Fruit fly (Drosophila melanogaster): ENCODE results near the gene CG14321.
A peak's percentile ranks its signal among the peaks of the same experiment; 100 is the strongest.

Gene CG14321

DNA sequence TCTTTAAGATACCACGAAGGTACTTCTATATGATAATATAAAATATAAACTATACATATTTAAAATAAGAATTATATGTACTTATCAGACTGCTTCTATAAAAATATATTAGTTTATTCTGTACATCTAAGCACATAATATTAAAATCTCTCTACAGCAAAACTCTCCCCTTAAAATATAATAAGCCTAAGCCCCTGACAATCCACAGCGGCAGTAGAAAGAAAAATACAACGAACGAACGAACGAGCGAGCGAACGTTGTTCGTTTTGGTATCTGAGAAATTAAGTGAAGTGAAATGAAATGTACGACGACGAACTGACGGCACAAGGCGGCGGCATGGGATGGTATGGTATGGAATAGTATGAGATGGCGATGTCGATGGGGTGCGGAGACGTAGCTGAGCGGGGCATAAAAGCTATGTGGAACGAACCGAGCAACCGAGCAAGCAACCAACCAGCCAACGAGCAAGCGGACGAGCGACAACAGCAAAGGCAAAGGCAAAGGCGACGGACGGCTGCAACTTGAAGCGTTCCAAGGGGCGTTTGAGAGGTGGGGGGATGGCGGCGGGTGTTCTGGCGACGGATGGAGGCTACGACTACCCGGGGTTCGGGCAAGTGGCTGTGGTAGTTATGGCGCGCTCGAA lies 32.8 kb upstream of the CG14321 start (continued):
- TF ChIP-seq CG6254 (GFP tag; optimal IDR thresholded peaks at IDR 0.05) (peak; percentile 95), CG34224 (GFP tag; IDR thresholded peaks at IDR 0.05; ENCODE audit: partially characterized antibody) (no peak), CG31441 (GFP tag; IDR thresholded peaks at IDR 0.05) (peak; percentile 99), Med (GFP tag) (peak; percentile 93), CG5245 (GFP tag; optimal IDR thresholded peaks at IDR 0.05) (peak; percentile 90), h (optimal IDR thresholded peaks at IDR 0.05) (no peak), Lpt (GFP tag; optimal IDR thresholded peaks at IDR 0.05) (no peak), sens (GFP tag) (peak; percentile 97), CG9932 (GFP tag; IDR thresholded peaks at IDR 0.05) (peak; percentile 99), jing (GFP tag; optimal IDR thresholded peaks at IDR 0.05) (peak; percentile 84), CG2129 (GFP tag; IDR thresholded peaks at IDR 0.05; ENCODE audit: partially characterized antibody) (no peak), hkb (optimal IDR thresholded peaks at IDR 0.05) (no peak), hkb (GFP tag; IDR thresholded peaks at IDR 0.05) (peak; percentile 99), CG10543 (GFP tag; optimal IDR thresholded peaks at IDR 0.05) (peak; percentile 100), HLHmδ (GFP tag; optimal IDR thresholded peaks at IDR 0.05) (no peak), CG17568 (GFP tag; optimal IDR thresholded peaks at IDR 0.05) (no peak), Spps (tag; optimal IDR thresholded peaks at IDR 0.05) (peak; percentile 97), Bgb (GFP tag; IDR thresholded peaks at IDR 0.05; ENCODE audit: partially characterized antibody) (peak; percentile 45; the same call in 1 of the 2 replicates), pzg (GFP tag; optimal IDR thresholded peaks at IDR 0.05) (no peak), CG13424 (tag; optimal IDR thresholded peaks at IDR 0.05) (peak; percentile 99), CG12104 (GFP tag; optimal IDR thresholded peaks at IDR 0.05) (peak; percentile 96), fd96Cb (tag; optimal IDR thresholded peaks at IDR 0.05) (peak; percentile 98), kah (GFP tag; optimal IDR thresholded peaks at IDR 0.05) (peak; percentile 96), gsb (GFP tag; IDR thresholded peaks at IDR 0.05) (peak; percentile 97), Ravus (GFP tag; IDR thresholded peaks at IDR 0.05) (peak; percentile 95), CG17186 (GFP tag; optimal IDR thresholded peaks at IDR 0.05) (peak; percentile 63), B-H1 (GFP tag; IDR thresholded peaks at IDR 0.05) (peak; percentile 97), CG11093 (GFP tag; IDR thresholded peaks at IDR 0.05) (peak; percentile 95; the same call in 2 of the 3 replicates), lov (optimal IDR thresholded peaks at IDR 0.05) (no peak), lov (GFP tag; IDR thresholded peaks at IDR 0.05) (peak; percentile 88), CG2116 (GFP tag; optimal IDR thresholded peaks at IDR 0.05) (peak; percentile 87), so (GFP tag; IDR thresholded peaks at IDR 0.05) (peak; percentile 99), CG15696 (tag; optimal IDR thresholded peaks at IDR 0.05) (peak; percentile 91), ems (GFP tag; optimal IDR thresholded peaks at IDR 0.05) (peak; percentile 88), row (GFP tag; IDR thresholded peaks at IDR 0.05) (peak; percentile 100), Opbp (GFP tag; IDR thresholded peaks at IDR 0.05; ENCODE audit: partially characterized antibody) (0 out of 3 replicates have a peak, but pooled peaks have one; percentile 26), mam (GFP tag; optimal IDR thresholded peaks at IDR 0.05) (peak; percentile 85), fru (optimal IDR thresholded peaks at IDR 0.05) (no peak), wdn (GFP tag; IDR thresholded peaks at IDR 0.05) (peak; percentile 95), dpn (GFP tag; optimal IDR thresholded peaks at IDR 0.05) (peak; percentile 84 to 97), YL-1 (GFP tag; optimal IDR thresholded peaks at IDR 0.05) (peak; percentile 98), Dref (GFP tag; IDR thresholded peaks at IDR 0.05) (no peak; the same call in 1 of the 2 replicates), nmo (GFP tag; optimal IDR thresholded peaks at IDR 0.05) (peak; percentile 99), Sox102F (GFP tag; optimal IDR thresholded peaks at IDR 0.05) (peak; percentile 99), Eip74EF (GFP tag; optimal IDR thresholded peaks at IDR 0.05) (peak in 1 of 2 experiments; percentile 99), Nf-YA (GFP tag; IDR thresholded peaks at IDR 0.05) (peak; percentile 95), sr (GFP tag; IDR thresholded peaks at IDR 0.05) (peak; percentile 55; the same call in 1 of the 3 replicates), Nf-YB (GFP tag; optimal IDR thresholded peaks at IDR 0.05) (peak; percentile 89), cg (GFP tag; optimal IDR thresholded peaks at IDR 0.05) (no peak), CG3995 (GFP tag; optimal IDR thresholded peaks at IDR 0.05) (peak; percentile 56)
